Worm (Caenorhabditis elegans) whole organism, early embryonic: ENCODE results near the gene C03B1.1.

ENCODE experiments used
- B0310.2 ChIP-seq: sonication (generic microtip); optimal IDR thresholded peaks from 2 replicates; lab custom pipeline; 2016; ENCODE audit warnings: mild to moderate bottlenecking, missing genetic modification characterization, missing compliant biosample characterization
- F13C5.2 ChIP-seq: sonication (generic microtip); optimal IDR thresholded peaks from 2 replicates; lab custom pipeline; 2017; ENCODE audit warnings: mild to moderate bottlenecking, missing genetic modification characterization, inconsistent platforms, missing compliant biosample characterization
- aly-1 ChIP-seq: sonication (generic microtip); optimal IDR thresholded peaks from 2 replicates; lab custom pipeline; 2016; ENCODE audit warnings: missing genetic modification characterization, missing compliant biosample characterization
- ama-1 ChIP-seq: fragments of 150-350 bp; optimal IDR thresholded peaks from 2 replicates; lab custom pipeline; 2014
- ceh-13 ChIP-seq: fragments of 200-800 bp; sonication (Bioruptor generic); optimal IDR thresholded peaks from 2 replicates; lab custom pipeline; 2018; ENCODE audit warnings: mild to moderate bottlenecking, missing genetic modification characterization, missing compliant biosample characterization
- ceh-36 ChIP-seq: sonication (generic microtip); optimal IDR thresholded peaks from 2 replicates; lab custom pipeline; 2016; ENCODE audit warnings: missing genetic modification characterization, inconsistent platforms, missing compliant biosample characterization
- ets-7 ChIP-seq: sonication (generic microtip); optimal IDR thresholded peaks from 2 replicates; lab custom pipeline; 2016; ENCODE audit warnings: missing genotype, missing genetic modification characterization, missing compliant biosample characterization
- flt-1 ChIP-seq: fragments of 200-800 bp; sonication (Bioruptor generic); IDR thresholded peaks from 2 replicates; pipeline ENCODE4 v1.3.6; 2022; ENCODE audit warnings: missing genetic modification characterization, missing compliant biosample characterization
- hmbx-1 ChIP-seq: sonication (generic microtip); optimal IDR thresholded peaks from 2 replicates; lab custom pipeline; 2016; ENCODE audit warnings: mild to moderate bottlenecking, missing genetic modification characterization, missing compliant biosample characterization
- hmg-4 ChIP-seq: fragments of 200-800 bp; sonication (Bioruptor generic); optimal IDR thresholded peaks from 2 replicates; lab custom pipeline; 2018; ENCODE audit warnings: mild to moderate bottlenecking, missing genetic modification characterization, missing compliant biosample characterization
- hnd-1 ChIP-seq: sonication (generic microtip); optimal IDR thresholded peaks from 2 replicates; lab custom pipeline; 2016; ENCODE audit warnings: missing genetic modification characterization, missing compliant biosample characterization
- pes-1 ChIP-seq: fragments of 200-800 bp; sonication (Bioruptor generic); IDR thresholded peaks from 2 replicates; pipeline ENCODE4 v1.3.6; 2022; ENCODE audit warnings: missing genetic modification reagents, missing genetic modification characterization, missing compliant biosample characterization
- scrt-1 ChIP-seq: fragments of 200-800 bp; sonication (Bioruptor generic); IDR thresholded peaks from 2 replicates; pipeline ENCODE4 v1.3.6; 2022; ENCODE audit warnings: missing genetic modification characterization, missing compliant biosample characterization
- sea-1 ChIP-seq: fragments of 200-800 bp; sonication (Bioruptor generic); conservative IDR thresholded peaks from 2 replicates; pipeline ENCODE4 v1.3.6; 2022; ENCODE audit warnings: missing genetic modification characterization, missing compliant biosample characterization
- tbx-11 ChIP-seq: fragments of 200-800 bp; sonication (Bioruptor generic); IDR thresholded peaks from 2 replicates; pipeline ENCODE4 v1.3.6; 2022; ENCODE audit warnings: missing genetic modification characterization, missing compliant biosample characterization
- tbx-37 ChIP-seq: fragments of 200-800 bp; sonication (Bioruptor generic); conservative IDR thresholded peaks from 2 replicates; pipeline ENCODE4 v1.3.6; 2022; ENCODE audit warnings: missing genetic modification reagents, missing genetic modification characterization, missing compliant biosample characterization
- tra-4 ChIP-seq: sonication (generic microtip); optimal IDR thresholded peaks from 2 replicates; lab custom pipeline; 2017; ENCODE audit warnings: missing genetic modification characterization, missing compliant biosample characterization

The C03B1.1 gene

DNA sequence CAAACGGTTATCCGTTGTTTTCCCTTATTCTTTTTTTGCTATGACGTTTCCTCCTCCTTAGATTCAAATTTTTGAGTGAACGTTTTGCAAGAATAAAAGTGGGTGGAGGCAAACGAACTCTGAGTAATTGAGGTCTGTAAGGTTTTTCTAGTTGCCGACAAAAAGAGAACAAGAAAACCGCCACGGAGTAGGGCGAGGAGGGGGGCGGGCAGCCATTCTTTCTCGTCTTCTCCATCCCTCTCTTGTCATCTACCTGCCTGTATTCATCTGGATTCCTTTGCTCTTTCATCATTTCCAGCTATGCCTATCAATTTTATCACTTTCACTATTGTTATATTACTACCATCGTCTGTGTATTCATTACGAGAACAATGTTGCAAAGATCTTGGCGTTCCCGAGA lies 10.6 kb downstream of the C03B1.1 start, which contains the start of gene igdb-3:
igdb-3 (plus strand) TSS at position 301 of the 400 bp plus-strand sequence.
- TF ChIP-seq ceh-36 = no peak
- TF ChIP-seq hnd-1 (tag; lab: Kevin White, UChicago) = no peak
- no peak for TF ChIP-seq F13C5.2 (tag; lab: Kevin White, UChicago)
- no peak for TF ChIP-seq B0310.2
- TF ChIP-seq aly-1 (tag; lab: Kevin White, UChicago) = no peak
- TF ChIP-seq tbx-37 = no peak
- no peak for TF ChIP-seq hmbx-1 (tag; lab: Kevin White, UChicago)
- no peak for TF ChIP-seq hmg-4 (GFP tag; lab: Kevin White, UChicago)
- TF ChIP-seq pes-1 (GFP tag; lab: Robert Waterston, UW) = no peak
- TF ChIP-seq sea-1 (GFP tag; lab: Robert Waterston, UW) = no peak
- no peak for TF ChIP-seq ets-7 (tag; lab: Kevin White, UChicago)

DNA sequence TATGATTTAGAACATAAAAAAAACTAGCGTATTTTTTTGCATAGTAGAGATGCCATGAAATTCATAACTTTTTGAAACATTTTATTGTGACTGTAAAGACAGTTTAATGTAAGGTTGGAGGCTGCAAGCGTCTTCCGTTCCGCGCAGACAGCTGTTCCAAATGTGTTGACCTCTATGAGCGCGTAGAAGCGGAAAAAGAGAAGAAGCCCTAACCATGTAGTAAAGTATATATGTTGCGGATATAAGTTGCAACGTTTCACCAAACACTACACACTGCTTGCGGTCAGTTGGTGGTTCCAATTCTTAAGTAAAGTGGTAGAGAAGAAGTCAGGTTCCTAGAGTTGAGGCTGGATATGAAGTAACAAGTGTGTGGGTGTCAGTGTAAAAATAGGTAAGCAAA lies 14.1 kb downstream of the C03B1.1 start:
- no peak for TF ChIP-seq ceh-13
- no peak for TF ChIP-seq B0310.2
- TF ChIP-seq aly-1 (tag; lab: Kevin White, UChicago) = no peak
- TF ChIP-seq ets-7 (tag; lab: Kevin White, UChicago) = no peak
- TF ChIP-seq ama-1 (lab: Kevin White, UChicago) = no peak
- TF ChIP-seq hnd-1 (tag; lab: Kevin White, UChicago) = no peak
- no peak for TF ChIP-seq tra-4 (tag; lab: Kevin White, UChicago)
- TF ChIP-seq sea-1 (GFP tag; lab: Robert Waterston, UW) = no peak

DNA sequence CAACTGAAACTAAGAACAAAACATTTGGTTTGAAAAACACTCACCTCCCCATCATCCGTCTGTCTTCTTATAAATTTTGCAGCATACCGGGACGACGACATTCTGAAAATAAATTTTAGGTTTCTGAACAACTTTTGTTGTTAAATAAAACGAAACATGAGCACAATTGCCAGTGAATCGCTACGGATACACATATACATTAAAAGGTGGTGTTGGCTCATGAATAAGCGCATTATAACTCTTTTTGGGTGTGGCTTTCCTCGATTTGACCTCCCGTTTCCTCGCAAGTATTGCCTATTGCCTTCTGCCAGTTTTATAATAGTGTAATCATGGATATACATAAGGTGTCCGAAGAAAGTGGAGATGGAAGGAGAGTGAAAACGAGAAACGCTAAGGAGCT lies 16.9 kb downstream of the C03B1.1 start, which contains the start of gene igcm-2:
igcm-2 (minus strand) TSS at position 101 of the 400 bp plus-strand sequence.
- TF ChIP-seq ceh-13 = no peak
- TF ChIP-seq aly-1 (tag; lab: Kevin White, UChicago) = no peak
- no peak for TF ChIP-seq tbx-11
- TF ChIP-seq tra-4 (tag; lab: Kevin White, UChicago) = no peak
- TF ChIP-seq hmg-4 (GFP tag; lab: Kevin White, UChicago) = no peak
- TF ChIP-seq ama-1 (lab: Kevin White, UChicago) = no peak
- TF ChIP-seq flt-1 = no peak
- no peak for TF ChIP-seq ets-7 (tag; lab: Kevin White, UChicago)
- no peak for TF ChIP-seq sea-1 (GFP tag; lab: Robert Waterston, UW)

DNA sequence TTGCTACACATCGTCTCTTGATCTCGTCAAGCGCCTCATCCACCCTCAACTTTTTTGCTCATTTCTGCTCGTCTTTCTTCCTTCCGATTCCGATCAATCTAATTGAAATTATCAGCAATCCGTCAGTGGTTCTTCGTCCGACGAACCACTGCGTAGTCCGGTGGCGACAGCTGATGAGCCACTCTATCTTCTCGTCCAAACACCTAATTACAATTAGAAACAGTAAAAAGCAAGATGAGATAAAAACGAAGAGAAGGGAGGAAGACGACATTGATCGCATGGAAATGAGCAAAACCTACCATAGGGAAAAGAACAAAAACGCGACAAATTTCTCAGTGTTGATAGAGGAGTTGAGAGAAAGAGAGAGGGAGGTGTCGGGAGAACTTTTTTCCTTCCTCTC lies 24.9 kb downstream of the C03B1.1 start:
- TF ChIP-seq pes-1 (GFP tag; lab: Robert Waterston, UW) = no peak
- no peak for TF ChIP-seq tra-4 (tag; lab: Kevin White, UChicago)
- no peak for TF ChIP-seq B0310.2
- TF ChIP-seq ama-1 (lab: Kevin White, UChicago) = no peak
- TF ChIP-seq hmg-4 (GFP tag; lab: Kevin White, UChicago) = no peak
- TF ChIP-seq hmbx-1 (tag; lab: Kevin White, UChicago) = no peak
- no peak for TF ChIP-seq F13C5.2 (tag; lab: Kevin White, UChicago)
- TF ChIP-seq hnd-1 (tag; lab: Kevin White, UChicago) = no peak
- no peak for TF ChIP-seq sea-1 (GFP tag; lab: Robert Waterston, UW)
- no peak for TF ChIP-seq aly-1 (tag; lab: Kevin White, UChicago)
- TF ChIP-seq ets-7 (tag; lab: Kevin White, UChicago) = no peak
- no peak for TF ChIP-seq ceh-36
- no peak for TF ChIP-seq flt-1

DNA sequence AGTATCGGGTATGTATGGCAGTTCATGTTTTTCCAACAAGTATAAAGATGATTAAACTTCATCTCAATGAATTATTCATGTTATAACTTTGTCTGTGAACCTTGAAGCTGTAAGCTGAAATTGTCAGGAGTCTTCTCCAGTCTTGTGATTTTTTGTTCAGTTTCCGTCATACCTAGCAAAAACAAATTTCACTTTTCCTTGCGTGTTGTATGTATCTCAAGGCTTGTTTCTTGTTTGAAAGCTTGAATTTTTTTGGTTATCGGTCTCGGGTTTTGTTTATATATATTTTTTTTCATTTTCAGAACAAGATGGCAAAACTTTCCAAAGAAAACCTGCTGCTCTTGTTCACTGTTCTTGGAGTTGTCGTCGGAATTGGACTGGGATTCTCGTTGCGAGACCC lies 28.6 kb downstream of the C03B1.1 start, which contains the start of gene glt-4:
glt-4 (plus strand) TSS at position 301 of the 400 bp plus-strand sequence.
- TF ChIP-seq tbx-11 (no peak), hnd-1 (tag; lab: Kevin White, UChicago) (no peak), hmbx-1 (tag; lab: Kevin White, UChicago) (no peak), hmg-4 (GFP tag; lab: Kevin White, UChicago) (no peak), sea-1 (GFP tag; lab: Robert Waterston, UW) (no peak), B0310.2 (no peak), F13C5.2 (tag; lab: Kevin White, UChicago) (no peak), ceh-36 (no peak), ets-7 (tag; lab: Kevin White, UChicago) (no peak), pes-1 (GFP tag; lab: Robert Waterston, UW) (no peak), tra-4 (tag; lab: Kevin White, UChicago) (no peak), scrt-1 (GFP tag; lab: Robert Waterston, UW) (no peak), flt-1 (no peak), aly-1 (tag; lab: Kevin White, UChicago) (no peak), tbx-37 (no peak), ama-1 (lab: Kevin White, UChicago) (no peak)

DNA sequence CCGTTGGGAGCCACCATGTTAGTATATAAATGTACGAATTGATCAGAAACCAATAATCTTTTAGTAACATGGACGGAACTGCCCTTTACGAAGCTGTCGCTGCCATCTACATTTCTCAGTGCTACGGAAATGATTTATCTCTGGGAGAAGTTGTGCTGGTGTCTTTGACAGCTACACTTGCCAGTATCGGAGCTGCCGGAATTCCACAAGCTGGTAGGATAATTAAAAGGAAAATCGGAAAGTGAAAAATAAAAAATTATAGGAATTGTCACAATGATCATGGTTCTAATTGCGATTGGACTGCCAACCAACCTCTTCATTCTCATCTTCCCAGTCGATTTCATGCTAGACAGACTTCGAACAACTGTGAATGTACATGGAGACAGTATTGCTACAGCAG lies 31.4 kb downstream of the C03B1.1 start:
- TF ChIP-seq sea-1 (GFP tag; lab: Robert Waterston, UW) (no peak), B0310.2 (no peak), flt-1 (no peak), tbx-11 (no peak), ets-7 (tag; lab: Kevin White, UChicago) (no peak), ama-1 (lab: Kevin White, UChicago) (no peak), hnd-1 (tag; lab: Kevin White, UChicago) (no peak), pes-1 (GFP tag; lab: Robert Waterston, UW) (no peak)

DNA sequence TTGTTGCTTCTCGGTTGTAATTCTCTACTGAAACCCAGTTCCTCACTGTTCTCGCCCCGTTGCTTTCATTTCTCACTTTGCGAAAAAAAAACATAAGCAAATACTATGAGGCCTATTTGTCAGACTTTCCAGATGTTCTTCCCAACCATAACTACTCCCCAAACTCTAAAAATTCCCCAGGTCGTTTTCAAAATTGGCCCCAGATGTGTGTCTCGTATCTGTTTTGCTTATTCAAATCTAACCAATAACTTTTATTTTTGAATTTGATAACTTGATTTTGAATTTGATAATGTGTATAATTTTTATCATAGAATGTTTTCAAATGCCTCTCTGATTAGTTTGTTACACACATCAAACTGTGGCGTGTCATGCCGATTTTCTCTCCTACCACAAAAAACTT lies 33.3 kb downstream of the C03B1.1 start:
- TF ChIP-seq aly-1 (tag; lab: Kevin White, UChicago) (no peak), ceh-36 (no peak), hmbx-1 (tag; lab: Kevin White, UChicago) (no peak), hnd-1 (tag; lab: Kevin White, UChicago) (no peak), tbx-11 (no peak), ama-1 (lab: Kevin White, UChicago) (no peak), hmg-4 (GFP tag; lab: Kevin White, UChicago) (no peak), F13C5.2 (tag; lab: Kevin White, UChicago) (no peak), ets-7 (tag; lab: Kevin White, UChicago) (no peak), tra-4 (tag; lab: Kevin White, UChicago) (no peak)
